Fruit fly (Drosophila melanogaster): Measurements from ENCODE around the gene msn.

The msn gene

DNA sequence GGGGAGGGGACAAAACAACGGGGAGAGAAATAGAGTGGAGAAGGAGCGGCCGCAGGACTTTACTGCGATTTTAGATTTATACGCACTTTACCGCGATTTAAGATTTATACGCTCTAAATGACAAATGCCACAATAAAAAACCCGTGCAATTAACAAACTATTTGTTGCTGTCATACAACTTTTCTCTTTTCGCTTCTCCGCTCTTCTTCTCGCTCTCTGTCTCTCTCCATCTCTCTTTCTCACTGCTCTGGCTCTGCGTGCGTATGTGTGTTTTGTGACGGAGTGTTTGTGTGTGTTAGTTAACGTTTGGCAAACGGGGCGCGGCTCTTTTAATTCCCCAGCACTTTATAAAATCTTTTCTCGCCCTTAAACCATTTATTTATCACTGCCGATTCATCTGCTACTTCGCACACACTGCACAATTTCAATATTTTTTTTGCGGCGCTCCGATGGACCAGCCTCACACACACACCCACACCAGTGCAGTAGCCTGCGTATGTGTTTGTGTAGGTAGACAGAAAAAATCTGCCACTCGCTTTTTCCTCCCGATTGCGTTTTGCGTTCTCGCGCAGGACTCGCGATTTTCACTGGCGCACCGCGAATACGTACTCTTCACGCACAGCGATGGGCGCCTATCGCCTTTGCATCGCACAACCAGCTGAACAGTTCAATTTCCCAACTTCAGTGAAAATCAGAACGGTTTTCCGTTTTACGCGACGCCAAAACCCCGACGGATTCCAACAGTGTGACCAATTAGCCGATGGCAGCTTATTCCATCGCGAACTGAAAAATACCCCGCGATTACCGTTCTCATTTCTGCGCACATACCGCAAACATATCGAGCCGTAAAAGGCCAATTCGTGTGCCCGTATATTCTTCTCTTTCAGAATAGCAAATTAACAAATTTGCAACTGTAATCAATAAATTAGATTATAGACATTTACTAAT is at the start of gene msn:
msn (minus strand) TSS at position 747 of the 948 bp plus-strand sequence.
- no peak for TF ChIP-seq ttk (optimal IDR thresholded peaks at IDR 0.05)
- no peak for TF ChIP-seq h (optimal IDR thresholded peaks at IDR 0.05)
- TF ChIP-seq Sin3A (optimal IDR thresholded peaks at IDR 0.05): no peak
- no peak for TF ChIP-seq insv (optimal IDR thresholded peaks at IDR 0.05)

DNA sequence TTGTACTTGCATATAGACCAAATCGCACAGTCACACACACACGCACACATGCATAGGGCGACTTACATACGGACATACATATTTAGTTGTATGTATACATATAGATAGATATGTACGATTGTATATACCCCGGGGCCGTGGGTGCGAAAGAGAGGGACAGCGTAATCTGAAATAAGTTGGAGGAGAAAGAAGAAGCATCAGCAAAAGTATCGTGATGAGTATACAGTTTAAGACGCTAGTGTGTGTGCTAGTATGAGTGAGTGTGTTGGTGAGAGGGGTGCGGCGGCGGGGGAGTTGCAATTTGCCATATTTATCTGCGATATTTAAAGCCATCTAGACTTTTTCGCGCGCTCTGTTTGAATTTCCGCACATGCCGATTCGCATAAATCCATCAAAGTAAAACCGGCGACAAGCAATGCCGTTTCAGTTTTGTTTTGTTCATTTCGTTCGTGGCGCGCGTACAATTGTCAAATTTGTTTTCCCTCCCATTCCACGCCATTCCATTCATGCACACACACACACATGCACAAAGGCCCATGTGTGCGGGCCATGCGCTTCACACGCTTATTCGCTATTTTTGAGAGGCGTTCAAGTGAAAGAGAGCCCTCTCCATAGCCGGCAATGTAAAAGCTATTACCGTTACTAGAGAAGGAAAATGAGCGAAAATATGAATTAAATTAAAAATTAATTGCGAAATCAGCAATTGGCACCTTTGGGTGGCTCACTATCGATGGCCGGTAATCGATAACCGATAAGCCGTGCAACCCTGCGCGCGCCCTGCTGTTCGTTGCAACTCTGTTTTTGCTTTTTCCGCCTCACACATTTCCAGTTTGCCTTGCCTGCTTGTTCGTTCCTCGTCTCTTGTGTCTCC is 48.8 kb upstream of the msn start:
- TF ChIP-seq ttk (optimal IDR thresholded peaks at IDR 0.05) (no peak), Myc (optimal IDR thresholded peaks at IDR 0.05) (no peak), psq (optimal IDR thresholded peaks at IDR 0.05) (peak; percentile 98)

DNA sequence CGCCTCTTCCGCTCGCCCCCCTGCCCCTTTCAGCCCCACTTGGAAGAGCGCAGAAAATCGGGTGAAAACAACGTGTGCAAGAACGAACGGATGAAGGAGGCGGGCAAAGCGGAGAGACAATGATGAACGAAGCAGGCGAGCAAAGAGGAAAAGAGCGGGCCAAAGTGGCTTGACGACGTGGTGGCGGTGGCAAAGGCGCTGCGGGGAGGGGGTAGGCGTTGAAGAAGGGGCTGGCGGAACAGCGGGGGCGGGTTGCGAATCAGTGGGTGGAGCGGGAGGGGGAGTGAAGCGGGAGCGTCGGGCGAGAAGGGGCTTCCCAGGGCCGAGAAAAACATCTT is 46.4 kb upstream of the msn start:
- TF ChIP-seq ttk (optimal IDR thresholded peaks at IDR 0.05) (peak; percentile 32), psq (optimal IDR thresholded peaks at IDR 0.05) (peak; percentile 43), Sin3A (optimal IDR thresholded peaks at IDR 0.05) (no peak)

DNA sequence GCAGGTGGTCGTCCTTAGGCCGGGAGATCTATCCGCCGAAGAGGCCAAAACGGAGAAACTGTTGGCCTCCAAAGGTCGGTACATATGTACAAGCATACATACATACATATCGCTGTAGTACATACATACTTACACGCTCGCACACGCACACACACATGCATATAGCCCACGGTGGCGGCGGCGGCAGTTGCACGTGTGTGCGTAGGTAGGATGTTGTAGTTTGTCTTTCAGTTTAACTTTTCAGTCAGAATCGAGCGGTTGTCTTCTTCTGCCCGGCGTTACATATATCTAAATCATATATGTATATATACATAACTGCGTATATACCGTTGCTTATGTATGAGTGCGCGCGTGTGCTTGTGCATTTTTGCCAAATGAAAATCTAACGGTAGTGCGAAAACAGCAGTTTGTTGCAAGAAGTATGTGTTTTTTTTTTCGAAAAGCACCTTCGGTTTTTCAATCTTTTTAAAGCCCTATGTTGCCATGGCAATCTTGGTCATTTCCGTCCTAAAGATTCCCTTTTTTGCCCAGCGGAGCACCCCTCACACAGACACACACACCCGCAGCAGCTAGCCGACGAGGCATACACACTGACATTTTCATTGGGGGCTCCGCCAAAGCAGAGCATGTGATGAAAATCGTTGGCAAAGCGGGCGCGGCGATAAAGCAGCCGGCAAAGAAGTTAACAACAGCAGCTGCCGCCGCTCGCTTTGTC is 45.9 kb upstream of the msn start:
- TF ChIP-seq Sin3A (optimal IDR thresholded peaks at IDR 0.05) (no peak), h (optimal IDR thresholded peaks at IDR 0.05) (no peak), ttk (optimal IDR thresholded peaks at IDR 0.05) (no peak), Myc (optimal IDR thresholded peaks at IDR 0.05) (no peak), psq (optimal IDR thresholded peaks at IDR 0.05) (no peak), insv (optimal IDR thresholded peaks at IDR 0.05) (no peak)

DNA sequence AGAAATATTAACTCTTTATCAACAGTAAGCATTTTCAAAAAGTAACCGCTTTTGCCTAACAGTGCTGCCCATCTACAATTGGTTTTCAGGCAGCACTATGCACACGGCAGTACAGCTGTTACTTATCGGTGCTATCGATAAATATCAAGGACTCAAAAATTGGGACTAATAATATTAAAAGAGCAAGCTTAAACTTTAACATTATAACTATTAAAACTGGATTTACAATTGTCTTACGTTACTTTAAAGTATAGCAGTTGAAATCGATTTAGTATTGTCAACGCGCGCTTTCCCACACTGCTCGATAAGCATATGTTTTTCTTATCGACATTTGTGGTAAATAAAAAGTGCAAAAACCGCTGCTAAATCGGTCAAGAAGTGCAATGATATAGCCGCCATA is 45.1 kb upstream of the msn start, which contains the start of the genes CG42245 and MEP-1:
CG42245 (plus strand) TSS at position 310 of the 400 bp plus-strand sequence.
MEP-1 (plus strand) TSS at position 310 of the 400 bp plus-strand sequence.
- TF ChIP-seq Myc (optimal IDR thresholded peaks at IDR 0.05) (no peak), h (optimal IDR thresholded peaks at IDR 0.05) (no peak), Sin3A (optimal IDR thresholded peaks at IDR 0.05) (no peak), ttk (optimal IDR thresholded peaks at IDR 0.05) (no peak), insv (optimal IDR thresholded peaks at IDR 0.05) (no peak), psq (optimal IDR thresholded peaks at IDR 0.05) (no peak)

DNA sequence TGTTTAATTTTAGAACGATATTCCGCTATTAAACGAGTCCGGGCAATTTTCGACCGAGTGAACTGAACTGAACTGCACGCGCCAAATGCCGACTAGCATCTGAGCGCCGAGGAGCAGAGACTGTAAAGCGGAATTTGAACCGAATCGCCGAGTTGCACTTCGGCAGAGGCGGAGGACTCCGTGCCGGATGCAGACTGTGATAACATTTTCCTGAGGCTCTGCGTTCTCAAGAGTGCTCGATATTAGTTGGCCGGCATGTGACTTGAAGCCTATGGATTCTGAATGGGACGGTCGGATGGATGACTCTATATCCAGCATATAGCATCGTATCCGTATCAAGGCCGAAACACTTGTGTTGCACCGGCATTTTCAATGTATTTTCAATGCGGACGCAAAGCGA is 43.6 kb upstream of the msn start, which contains the start of gene Pxn:
Pxn (minus strand) TSS at position 101 of the 400 bp plus-strand sequence.
- TF ChIP-seq ttk (optimal IDR thresholded peaks at IDR 0.05) (no peak), Myc (optimal IDR thresholded peaks at IDR 0.05) (no peak)

dm6 chr3L:2614222-2614621 is 27.9 kb upstream of the msn start:
- TF ChIP-seq ttk (optimal IDR thresholded peaks at IDR 0.05): no peak
- TF ChIP-seq insv (optimal IDR thresholded peaks at IDR 0.05): no peak
- no peak for TF ChIP-seq Sin3A (optimal IDR thresholded peaks at IDR 0.05)
- TF ChIP-seq psq (optimal IDR thresholded peaks at IDR 0.05): no peak
- no peak for TF ChIP-seq Myc (optimal IDR thresholded peaks at IDR 0.05)
- no peak for TF ChIP-seq h (optimal IDR thresholded peaks at IDR 0.05)

DNA sequence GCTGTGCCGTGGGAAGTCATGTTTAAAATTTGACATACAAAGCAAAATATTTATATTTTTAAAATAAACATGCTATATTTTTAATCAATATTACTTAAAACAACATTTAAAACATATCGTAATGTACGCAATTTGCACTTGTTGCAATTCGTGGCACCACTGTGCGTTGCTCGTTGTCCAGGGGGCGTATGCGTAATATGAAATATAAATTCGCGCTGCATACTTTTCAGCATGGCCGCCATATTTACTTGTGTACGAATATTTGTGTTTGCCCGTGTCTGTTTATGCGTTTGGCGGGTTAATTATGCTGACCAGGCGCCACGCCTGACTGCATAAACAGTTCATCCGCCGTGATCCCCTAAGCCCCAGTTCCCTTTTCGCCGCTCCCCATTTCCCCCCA is 22.5 kb upstream of the msn start:
- TF ChIP-seq Myc (optimal IDR thresholded peaks at IDR 0.05) (no peak), psq (optimal IDR thresholded peaks at IDR 0.05) (no peak), insv (optimal IDR thresholded peaks at IDR 0.05) (no peak), ttk (optimal IDR thresholded peaks at IDR 0.05) (no peak), h (optimal IDR thresholded peaks at IDR 0.05) (no peak), Sin3A (optimal IDR thresholded peaks at IDR 0.05) (no peak)

- no peak for TF ChIP-seq ttk (optimal IDR thresholded peaks at IDR 0.05)
- no peak for TF ChIP-seq insv (optimal IDR thresholded peaks at IDR 0.05)
- no peak for TF ChIP-seq Myc (optimal IDR thresholded peaks at IDR 0.05)
- no peak for TF ChIP-seq psq (optimal IDR thresholded peaks at IDR 0.05)
These were observed 13.8 kb upstream of the msn start, which contains the start of gene CG16986 for dm6 chr3L:2600144-2600543. Gene CG16986 (plus strand): TSS chr3L:2600331.

dm6 chr3L:2599214-2599730 is 12.9 kb upstream of the msn start, which contains the start of the genes CG16985 and CG12182:
Gene CG16985 (plus strand): TSS chr3L:2599297.
Gene CG12182 (minus strand): TSS chr3L:2599579.
- TF ChIP-seq insv (optimal IDR thresholded peaks at IDR 0.05) (no peak), Sin3A (optimal IDR thresholded peaks at IDR 0.05) (no peak), ttk (optimal IDR thresholded peaks at IDR 0.05) (no peak)

dm6 chr3L:2595481-2595880 is 9.1 kb upstream of the msn start, which contains the start of gene CG16984:
Gene CG16984 (plus strand): TSS chr3L:2595781.
- TF ChIP-seq ttk (optimal IDR thresholded peaks at IDR 0.05) (no peak), psq (optimal IDR thresholded peaks at IDR 0.05) (no peak), Sin3A (optimal IDR thresholded peaks at IDR 0.05) (no peak), Myc (optimal IDR thresholded peaks at IDR 0.05) (no peak), insv (optimal IDR thresholded peaks at IDR 0.05) (no peak)
